Worm (Caenorhabditis elegans) whole organism, L2 larva: ENCODE results near the gene tkr-3.

Experiments
- R02D3.7 ChIP-seq: fragments of 150-350 bp; optimal IDR thresholded peaks from 2 replicates; lab custom pipeline; 2014; ENCODE audit warnings: missing biosample characterization, missing genetic modification characterization
- lin-13 ChIP-seq: fragments of 150-350 bp; optimal IDR thresholded peaks from 2 replicates; lab custom pipeline; 2014; ENCODE audit warnings: missing biosample characterization, missing genetic modification reagents, missing genetic modification characterization
- ztf-11 ChIP-seq: sonication (generic microtip); optimal IDR thresholded peaks from 2 replicates; lab custom pipeline; 2017; ENCODE audit warnings: missing biosample characterization, missing genetic modification characterization

DNA sequence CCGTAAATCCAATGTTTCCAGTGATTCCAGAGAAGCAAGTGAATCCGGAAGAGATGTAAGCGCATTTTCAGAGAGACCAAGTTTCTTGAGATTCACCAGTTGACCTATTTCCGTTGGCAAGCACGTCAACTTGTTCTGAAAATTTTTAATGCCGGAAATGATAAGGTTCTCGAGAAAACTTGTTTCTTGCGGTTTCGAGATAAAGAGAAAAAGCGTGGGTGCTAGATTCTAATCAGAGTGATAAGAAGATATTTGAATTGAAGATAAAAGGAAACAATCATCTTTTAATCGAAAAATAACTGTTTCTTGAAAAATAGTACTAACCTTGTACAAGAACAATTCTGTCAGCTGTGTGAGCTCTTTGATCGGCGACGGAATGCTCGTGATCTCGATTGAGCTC, 9.9 kb upstream of the tkr-3 start:
- TF ChIP-seq R02D3.7 (tag; lab: Kevin White, UChicago) (no peak), ztf-11 (no peak), lin-13 (GFP tag; lab: Kevin White, UChicago) (no peak)
